Fruit fly (Drosophila melanogaster) S2 (cell line): Measurements from ENCODE around the gene Hmgcr.

Source experiments
- CG8478 ChIP-seq: fragments of >200 bp; optimal IDR thresholded peaks from 2 replicates; lab custom pipeline; 2018
- CTCF ChIP-seq, 2 experiments: fragments of >200 bp; optimal IDR thresholded peaks; 2 replicates each; lab custom pipeline; 2018

DNA sequence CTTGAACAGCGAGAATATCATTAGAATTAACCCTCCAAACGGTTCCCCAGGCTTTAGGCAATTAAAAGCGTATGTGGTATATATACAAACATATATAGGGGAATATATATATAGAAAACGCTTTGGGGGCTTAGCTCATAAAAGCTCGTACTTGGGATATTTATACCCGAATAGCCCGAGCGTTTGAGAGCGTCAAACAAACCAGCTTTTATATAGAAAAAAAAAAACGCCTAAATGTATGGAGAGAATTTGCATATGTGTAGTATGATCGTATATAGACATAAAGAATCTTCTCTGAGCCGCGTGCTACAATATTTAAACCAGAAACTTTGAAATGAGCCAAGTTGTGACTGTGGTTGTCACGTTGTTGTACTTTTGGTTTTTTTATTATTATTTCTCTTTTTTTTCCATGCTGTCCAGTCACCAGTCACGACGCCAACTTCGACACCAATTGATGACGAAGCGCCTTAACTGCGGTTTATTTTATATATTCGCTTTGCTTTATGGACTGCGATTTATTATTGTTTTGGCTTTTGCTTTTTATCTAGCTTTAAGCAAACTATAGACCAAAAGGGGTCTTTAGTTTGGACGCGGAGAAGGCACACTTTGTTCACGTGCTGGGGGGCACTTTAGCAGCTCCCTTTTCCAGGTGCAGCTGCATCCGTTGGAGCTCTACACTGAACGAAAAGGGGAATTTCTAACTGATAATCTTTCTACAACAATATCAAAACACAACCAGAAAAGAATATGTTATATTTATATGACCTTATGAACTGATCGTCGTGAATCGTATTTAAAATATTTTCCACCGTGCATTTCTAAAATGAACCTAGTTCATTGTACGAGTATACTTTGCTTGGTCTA lies 53.9 kb downstream of the Hmgcr start:
- TF ChIP-seq CG8478 (lab: Kevin White, UChicago) (no peak), CTCF (optimal IDR thresholded peaks at IDR 0.05; lab: Kevin White, UChicago) (no peak)
